Worm (Caenorhabditis elegans): ENCODE results near the gene F46G11.4.
A peak's percentile ranks its signal among the peaks of the same experiment; 100 is the strongest.

The F46G11.4 gene

ce11 chrX:5836527-5836926 lies 37.9 kb upstream of the F46G11.4 start:
- TF ChIP-seq F55B11.4 (tag; optimal IDR thresholded peaks at IDR 0.05; ENCODE audit: borderline replicate concordance, insufficient read depth) = no peak
- no peak for TF ChIP-seq Y79H2A.3 (GFP tag; conservative IDR thresholded peaks at IDR 0.05)
- TF ChIP-seq hlh-26 (GFP tag; conservative IDR thresholded peaks at IDR 0.05) = no peak
- no peak for TF ChIP-seq F37B4.10 (GFP tag; IDR thresholded peaks at IDR 0.05)
- TF ChIP-seq lin-26 (GFP tag; IDR thresholded peaks at IDR 0.05) = no peak

ce11 chrX:5834581-5835481 lies 36.2 kb upstream of the F46G11.4 start, which contains the start of gene F13D11.4:
TSS of gene F13D11.4 (minus strand) at chrX:5834805.
- TF ChIP-seq pbrm-1 (GFP tag; IDR thresholded peaks at IDR 0.05) = no peak
- TF ChIP-seq egrh-3 (GFP tag; IDR thresholded peaks at IDR 0.05) = no peak
- no peak for TF ChIP-seq ztf-6 (GFP tag; IDR thresholded peaks at IDR 0.05)
- no peak for TF ChIP-seq mcd-1 (GFP tag; IDR thresholded peaks at IDR 0.05)
- TF ChIP-seq tbp1 (GFP tag; optimal IDR thresholded peaks at IDR 0.05) = no peak
- TF ChIP-seq nhr-80 (tag; optimal IDR thresholded peaks at IDR 0.05) = peak; percentile 30
- no peak for TF ChIP-seq madf-10 (tag; optimal IDR thresholded peaks at IDR 0.05)

- TF ChIP-seq hsf-1 (GFP tag; IDR thresholded peaks at IDR 0.05) (no peak), nhr-80 (tag; optimal IDR thresholded peaks at IDR 0.05) (peak; percentile 19)
Observed at ce11 chrX:5831827-5832226, 33.2 kb upstream of the F46G11.4 start.

- TF ChIP-seq lsl-1 (GFP tag; optimal IDR thresholded peaks at IDR 0.05) (no peak), bed-2 (GFP tag; IDR thresholded peaks at IDR 0.05) (no peak), lin-40 (tag; optimal IDR thresholded peaks at IDR 0.05) (no peak), nhr-80 (tag; optimal IDR thresholded peaks at IDR 0.05) (peak; percentile 40), T07F8.4 (tag; optimal IDR thresholded peaks at IDR 0.05) (no peak)
Observed at ce11 chrX:5829175-5829574, 30.6 kb upstream of the F46G11.4 start, which contains the start of gene acp-5. TSS of gene acp-5 (plus strand) at chrX:5829435.

ce11 chrX:5828085-5828484 lies 29.5 kb upstream of the F46G11.4 start:
- TF ChIP-seq xnd-1 (tag; optimal IDR thresholded peaks at IDR 0.05) (no peak), nhr-120 (GFP tag; IDR thresholded peaks at IDR 0.05) (no peak), F33H1.4 (GFP tag; IDR thresholded peaks at IDR 0.05) (no peak), K11D2.4 (GFP tag; IDR thresholded peaks at IDR 0.05) (no peak), let-526 (GFP tag; IDR thresholded peaks at IDR 0.05) (no peak), unc-130 (GFP tag; optimal IDR thresholded peaks at IDR 0.05) (no peak), D2030.7 (GFP tag; IDR thresholded peaks at IDR 0.05) (no peak), F37B4.10 (GFP tag; IDR thresholded peaks at IDR 0.05) (no peak), F39B2.1 (GFP tag; IDR thresholded peaks at IDR 0.05) (no peak), ztf-18 (tag; optimal IDR thresholded peaks at IDR 0.05) (no peak), ceh-100 (GFP tag; IDR thresholded peaks at IDR 0.05) (no peak)

ce11 chrX:5826976-5827375 lies 28.4 kb upstream of the F46G11.4 start:
- TF ChIP-seq ceh-27 (GFP tag; optimal IDR thresholded peaks at IDR 0.05) (no peak), snpc-1.3 (tag; optimal IDR thresholded peaks at IDR 0.05; ENCODE audit: insufficient read depth) (no peak), ztf-18 (tag; optimal IDR thresholded peaks at IDR 0.05) (no peak), tbx-9 (tag; optimal IDR thresholded peaks at IDR 0.05; ENCODE audit: borderline replicate concordance) (no peak), cebp-1 (GFP tag; IDR thresholded peaks at IDR 0.05) (no peak), cebp-1 (tag; optimal IDR thresholded peaks at IDR 0.05) (no peak), F57A8.1 (GFP tag; optimal IDR thresholded peaks at IDR 0.05) (no peak), Y95B8A.8 (GFP tag; IDR thresholded peaks at IDR 0.05) (no peak), ztf-26 (tag; optimal IDR thresholded peaks at IDR 0.05) (no peak), attf-6 (GFP tag; IDR thresholded peaks at IDR 0.05) (no peak), hsf-1 (GFP tag; IDR thresholded peaks at IDR 0.05) (no peak), akir-1 (GFP tag; optimal IDR thresholded peaks at IDR 0.05) (no peak), nhr-120 (GFP tag; IDR thresholded peaks at IDR 0.05) (no peak)

Data from whole organism, young adult.